Worm (Caenorhabditis elegans) whole organism, midembryonic: ENCODE results near the gene tbcc-1.

Experiments
- T22C8.4 ChIP-seq: fragments of 200-800 bp; sonication (Bioruptor generic); IDR thresholded peaks from 2 replicates; pipeline ENCODE4 v1.3.6; 2022; ENCODE audit warnings: missing genetic modification characterization, missing compliant biosample characterization
- cog-1 ChIP-seq: sonication (generic microtip); optimal IDR thresholded peaks from 2 replicates; lab custom pipeline; 2016; ENCODE audit warnings: missing genetic modification characterization, missing compliant biosample characterization
- flt-1 ChIP-seq: fragments of 200-800 bp; sonication (Bioruptor generic); IDR thresholded peaks from 2 replicates; pipeline ENCODE4 v1.3.6; 2022; ENCODE audit warnings: missing genetic modification characterization, missing compliant biosample characterization
- klf-2 ChIP-seq: fragments of 200-800 bp; sonication (Bioruptor generic); conservative IDR thresholded peaks from 2 replicates; pipeline ENCODE4 v1.3.6; 2022; ENCODE audit warnings: missing genetic modification reagents, missing genetic modification characterization, missing compliant biosample characterization
- med-1 ChIP-seq: sonication (generic microtip); optimal IDR thresholded peaks from 2 replicates; lab custom pipeline; 2017; ENCODE audit warnings: missing genetic modification characterization, mild to moderate bottlenecking, missing compliant biosample characterization, antibody characterized with exemption, missing genetic modification reagents; ENCODE audit not compliant: insufficient read depth
- ref-1 ChIP-seq: fragments of 200-800 bp; sonication (Bioruptor generic); conservative IDR thresholded peaks from 2 replicates; pipeline ENCODE4 v1.3.6; 2022; ENCODE audit warnings: missing genetic modification reagents, missing genetic modification characterization, missing compliant biosample characterization
- tab-1 ChIP-seq: fragments of 200-800 bp; sonication (Bioruptor generic); IDR thresholded peaks from 2 replicates; pipeline ENCODE4 v1.3.6; 2022; ENCODE audit warnings: missing genetic modification characterization, missing compliant biosample characterization
- ztf-23 ChIP-seq: fragments of 200-800 bp; sonication (Bioruptor generic); IDR thresholded peaks from 2 replicates; pipeline ENCODE4 v1.3.6; 2022; ENCODE audit warnings: missing genetic modification reagents, missing genetic modification characterization, missing compliant biosample characterization
- ztf-29 ChIP-seq: fragments of 200-800 bp; sonication (Bioruptor generic); IDR thresholded peaks from 2 replicates; pipeline ENCODE4 v1.3.6; 2022; ENCODE audit warnings: missing genetic modification reagents, missing genetic modification characterization, missing compliant biosample characterization

tbcc-1 gene

DNA sequence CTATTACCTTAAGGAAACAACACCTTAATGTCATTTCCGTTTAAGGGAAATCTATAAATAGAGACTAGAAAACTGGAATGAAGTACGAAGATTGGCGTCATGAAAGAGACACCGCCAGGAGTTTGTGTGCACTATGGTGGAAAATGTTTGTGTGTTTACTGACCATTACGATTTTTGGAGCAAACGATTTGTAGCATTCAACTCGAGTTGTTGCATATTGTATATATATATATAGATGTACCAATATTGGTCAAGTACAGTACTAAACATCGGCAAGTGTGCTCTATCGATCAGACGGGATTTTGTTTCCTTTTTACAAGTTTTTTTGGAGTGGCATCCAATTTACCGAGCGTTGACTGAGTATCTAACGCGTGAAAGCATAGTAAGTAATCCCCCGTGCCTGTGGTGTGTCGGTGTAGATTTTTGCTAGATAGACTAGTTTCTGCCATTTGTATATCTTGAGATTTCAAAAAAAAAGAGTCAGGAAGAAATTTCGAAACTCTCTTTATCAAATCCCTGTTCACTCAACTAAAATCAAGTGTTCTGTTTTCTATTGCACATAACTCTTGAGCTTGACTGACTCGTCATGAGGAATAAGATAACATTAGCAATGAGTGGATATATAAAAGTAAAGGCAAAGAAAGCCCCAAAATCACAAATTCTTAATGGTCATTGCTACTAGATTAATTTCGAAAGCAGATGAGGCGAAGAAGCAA is 13.7 kb downstream of the tbcc-1 start, which contains the start of the genes twk-45 and Y71H2AM.25:
twk-45 (minus strand) TSS at position 101 of the 716 bp plus-strand sequence.
Y71H2AM.25 (plus strand) TSS at position 666 of the 716 bp plus-strand sequence.
- TF ChIP-seq ztf-23 (no peak), cog-1 (no peak), T22C8.4 (GFP tag; lab: Robert Waterston, UW) (no peak), klf-2 (GFP tag; lab: Robert Waterston, UW) (no peak), tab-1 (GFP tag; lab: Robert Waterston, UW) (no peak), med-1 (GFP tag; lab: Kevin White, UChicago) (no peak), flt-1 (GFP tag; lab: Robert Waterston, UW) (no peak), ztf-29 (GFP tag; lab: Robert Waterston, UW) (no peak), ref-1 (GFP tag; lab: Robert Waterston, UW) (no peak)

DNA sequence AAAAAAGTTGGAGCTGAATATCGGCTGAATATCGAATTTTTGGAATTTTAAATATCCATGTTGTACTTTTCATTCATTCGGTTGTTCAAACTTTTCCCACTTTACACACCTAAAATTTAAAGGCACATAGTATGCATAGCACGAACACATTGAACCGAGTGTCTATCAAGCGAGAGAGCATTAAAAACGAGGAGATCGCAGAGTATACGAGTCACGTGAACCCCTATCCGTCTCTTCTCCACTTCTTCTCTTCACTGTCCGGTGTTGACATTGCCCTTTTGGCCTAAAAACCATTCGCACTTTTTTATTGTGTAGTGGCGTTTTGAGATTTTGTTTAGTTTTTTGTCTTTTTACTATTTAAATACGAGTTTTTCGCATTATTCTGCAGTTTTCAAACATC is 16.2 kb downstream of the tbcc-1 start:
- TF ChIP-seq tab-1 (GFP tag; lab: Robert Waterston, UW): no peak
- no peak for TF ChIP-seq med-1 (GFP tag; lab: Kevin White, UChicago)
- TF ChIP-seq ztf-23: no peak
- no peak for TF ChIP-seq ref-1 (GFP tag; lab: Robert Waterston, UW)
- no peak for TF ChIP-seq flt-1 (GFP tag; lab: Robert Waterston, UW)
- TF ChIP-seq T22C8.4 (GFP tag; lab: Robert Waterston, UW): no peak
- no peak for TF ChIP-seq cog-1
- no peak for TF ChIP-seq klf-2 (GFP tag; lab: Robert Waterston, UW)
- no peak for TF ChIP-seq ztf-29 (GFP tag; lab: Robert Waterston, UW)

DNA sequence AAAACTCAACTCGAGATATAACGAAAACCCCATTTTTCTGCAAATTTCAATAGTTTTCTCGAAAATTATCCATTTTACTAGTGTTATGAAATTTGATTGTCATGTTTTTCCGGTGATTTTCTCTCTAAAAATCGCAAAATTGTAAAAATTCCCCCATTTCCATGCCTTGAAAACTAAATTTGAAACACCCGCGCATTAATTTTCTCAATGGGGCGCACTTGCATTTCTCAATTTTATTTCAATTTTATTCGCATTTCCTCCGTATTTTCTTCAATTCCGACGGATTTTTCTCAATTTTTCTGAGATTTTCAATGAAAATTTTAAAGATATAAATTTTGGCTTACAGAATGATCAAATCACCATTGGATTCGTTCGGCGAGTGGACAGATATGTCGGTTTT is 16.8 kb downstream of the tbcc-1 start, which contains the start of gene Y71H2AM.3:
Y71H2AM.3 (plus strand) TSS at position 347 of the 400 bp plus-strand sequence.
- TF ChIP-seq ztf-23 (no peak), med-1 (GFP tag; lab: Kevin White, UChicago) (no peak), tab-1 (GFP tag; lab: Robert Waterston, UW) (no peak), T22C8.4 (GFP tag; lab: Robert Waterston, UW) (no peak), klf-2 (GFP tag; lab: Robert Waterston, UW) (no peak), ztf-29 (GFP tag; lab: Robert Waterston, UW) (no peak), flt-1 (GFP tag; lab: Robert Waterston, UW) (no peak), cog-1 (no peak), ref-1 (GFP tag; lab: Robert Waterston, UW) (no peak)

ce11 chrIII:2811410-2811809 is 23.2 kb downstream of the tbcc-1 start:
- no peak for TF ChIP-seq ztf-23
- TF ChIP-seq med-1 (GFP tag; lab: Kevin White, UChicago): no peak
- no peak for TF ChIP-seq tab-1 (GFP tag; lab: Robert Waterston, UW)
- TF ChIP-seq ref-1 (GFP tag; lab: Robert Waterston, UW): no peak
- no peak for TF ChIP-seq cog-1

DNA sequence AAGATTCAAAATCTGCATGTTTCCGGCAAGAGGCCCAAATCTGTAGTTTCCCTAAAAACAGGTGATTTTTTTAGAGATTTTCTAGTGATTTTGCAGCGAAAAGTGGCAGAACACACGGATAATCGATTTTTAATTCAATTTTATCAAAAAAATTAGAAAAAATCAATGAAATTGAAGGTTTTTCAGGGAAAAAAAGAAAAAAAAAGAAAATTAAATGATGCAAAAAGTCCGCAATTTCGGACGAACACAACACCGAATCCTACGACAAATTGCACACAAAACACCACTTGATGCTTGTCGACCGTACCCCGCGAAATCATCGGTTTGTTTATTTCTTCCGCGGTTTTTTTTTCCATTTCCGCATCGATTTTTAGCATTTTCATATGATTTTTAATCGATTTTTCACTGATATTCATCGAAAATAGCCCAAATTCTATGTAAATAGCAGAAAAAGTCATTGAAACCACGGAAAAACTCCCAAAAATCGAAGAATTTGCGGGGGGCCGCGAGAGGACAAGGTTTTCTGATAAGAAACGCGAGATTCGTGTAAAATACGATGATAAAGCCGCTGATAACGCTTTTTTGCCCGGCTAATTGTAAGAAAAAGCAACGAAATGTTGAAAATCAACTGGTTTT is 26.8 kb downstream of the tbcc-1 start, which contains the start of gene tufm-1:
tufm-1 (minus strand) TSS at position 51 of the 636 bp plus-strand sequence.
- TF ChIP-seq ztf-29 (GFP tag; lab: Robert Waterston, UW) (no peak), cog-1 (no peak), klf-2 (GFP tag; lab: Robert Waterston, UW) (no peak)

DNA sequence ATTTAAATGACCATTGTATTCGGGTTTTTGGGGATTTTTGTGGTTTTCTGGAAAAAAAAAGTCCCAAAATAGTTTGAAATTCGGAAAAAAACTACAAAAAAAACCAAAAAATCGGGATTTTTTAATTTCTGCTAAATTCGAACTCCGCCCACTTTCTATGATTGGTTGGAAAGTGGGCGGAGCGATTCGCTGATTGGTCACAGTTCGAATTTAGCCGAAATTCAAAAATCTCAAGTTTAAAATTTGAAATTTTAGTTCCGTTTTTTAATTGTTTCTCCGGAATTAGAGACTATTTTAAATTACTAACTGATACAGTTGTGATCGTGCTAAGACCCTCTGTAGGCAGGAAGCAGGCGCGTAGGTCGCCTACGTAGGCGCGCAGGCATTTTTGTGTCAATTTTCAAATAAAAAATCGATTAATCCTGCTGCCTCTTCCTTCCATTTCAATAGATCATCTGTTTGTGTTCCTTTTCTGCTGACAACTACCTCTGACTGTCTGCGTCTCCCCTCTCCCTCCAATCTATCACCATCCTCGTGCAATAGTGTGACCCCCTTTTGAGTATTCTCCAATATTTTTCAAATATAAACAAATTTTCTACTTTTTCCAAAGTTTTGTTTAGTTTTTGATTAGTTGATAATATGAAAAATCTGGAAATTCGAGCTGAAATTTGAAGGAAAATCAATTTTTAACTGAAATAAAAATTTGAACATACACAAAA is 28.1 kb downstream of the tbcc-1 start:
- TF ChIP-seq tab-1 (GFP tag; lab: Robert Waterston, UW) (no peak), ref-1 (GFP tag; lab: Robert Waterston, UW) (no peak), ztf-23 (no peak), ztf-29 (GFP tag; lab: Robert Waterston, UW) (no peak), cog-1 (no peak), T22C8.4 (GFP tag; lab: Robert Waterston, UW) (no peak), flt-1 (GFP tag; lab: Robert Waterston, UW) (no peak), klf-2 (GFP tag; lab: Robert Waterston, UW) (no peak), med-1 (GFP tag; lab: Kevin White, UChicago) (no peak)

DNA sequence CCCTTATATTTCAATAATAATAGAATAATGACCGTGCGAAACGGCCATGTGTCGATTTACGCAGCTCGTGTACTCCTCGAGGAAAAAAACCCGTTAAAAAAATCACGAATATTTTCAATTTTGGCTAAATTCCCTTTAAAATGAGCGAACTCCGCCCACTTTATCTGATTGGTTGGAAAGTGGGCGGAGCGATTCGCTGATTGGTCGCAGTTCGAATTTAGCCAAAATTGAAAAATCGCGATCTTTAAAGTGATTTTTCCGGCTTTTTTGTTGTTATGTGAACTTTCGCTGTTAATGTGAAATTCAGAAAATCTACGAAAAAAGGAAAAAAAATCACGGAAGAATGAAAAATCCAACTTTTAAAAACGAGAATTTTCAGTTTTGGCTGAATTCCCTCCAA is 29.6 kb downstream of the tbcc-1 start:
- TF ChIP-seq cog-1 (no peak), med-1 (GFP tag; lab: Kevin White, UChicago) (no peak), flt-1 (GFP tag; lab: Robert Waterston, UW) (no peak), klf-2 (GFP tag; lab: Robert Waterston, UW) (no peak), tab-1 (GFP tag; lab: Robert Waterston, UW) (no peak), ztf-23 (no peak), ref-1 (GFP tag; lab: Robert Waterston, UW) (no peak), ztf-29 (GFP tag; lab: Robert Waterston, UW) (no peak), T22C8.4 (GFP tag; lab: Robert Waterston, UW) (no peak)

ce11 chrIII:2818980-2819379 is 30.7 kb downstream of the tbcc-1 start, which contains the start of gene pipp-4P:
Gene pipp-4P, plus strand, starts transcription at chrIII:2819280.
- TF ChIP-seq tab-1 (GFP tag; lab: Robert Waterston, UW) (no peak), med-1 (GFP tag; lab: Kevin White, UChicago) (no peak), flt-1 (GFP tag; lab: Robert Waterston, UW) (no peak), T22C8.4 (GFP tag; lab: Robert Waterston, UW) (no peak), cog-1 (no peak), ref-1 (GFP tag; lab: Robert Waterston, UW) (no peak), ztf-29 (GFP tag; lab: Robert Waterston, UW) (no peak), ztf-23 (no peak)
